Worm (Caenorhabditis elegans): ENCODE results near the gene fubl-2.

- peak; percentile 7 for TF ChIP-seq ama-1 (optimal IDR thresholded peaks at IDR 0.05)
- no peak for TF ChIP-seq mdl-1 (tag; optimal IDR thresholded peaks at IDR 0.05)
- peak; percentile 76 for TF ChIP-seq fos-1 (tag; optimal IDR thresholded peaks at IDR 0.05)
- no peak for TF ChIP-seq nhr-11 (tag; optimal IDR thresholded peaks at IDR 0.05)
- no peak for TF ChIP-seq unc-62 (GFP tag; optimal IDR thresholded peaks at IDR 0.05)
Observed at ce11 chrIII:7116615-7117252, 29.2 kb upstream of the fubl-2 start.
